Worm (Caenorhabditis elegans): ENCODE data around the gene srh-145.

Gene srh-145

ce11 chrV:16460866-16461265, 50.4 kb downstream of the srh-145 start, which contains the start of gene srh-142:
Gene srh-142, minus strand, starts transcription at chrV:16460966.
- TF ChIP-seq nhr-6 (tag; optimal IDR thresholded peaks at IDR 0.05) (no peak), zip-11 (GFP tag; IDR thresholded peaks at IDR 0.05) (no peak), nhr-10 (tag; optimal IDR thresholded peaks at IDR 0.05) (no peak), dmd-6 (GFP tag; IDR thresholded peaks at IDR 0.05) (no peak), zfp-3 (GFP tag; conservative IDR thresholded peaks at IDR 0.05) (no peak), gei-8 (GFP tag; optimal IDR thresholded peaks at IDR 0.05) (no peak), D1046.2 (GFP tag; IDR thresholded peaks at IDR 0.05) (no peak), aly-2 (tag; optimal IDR thresholded peaks at IDR 0.05) (no peak), lim-7 (GFP tag; IDR thresholded peaks at IDR 0.05) (no peak), vab-7 (GFP tag; IDR thresholded peaks at IDR 0.05) (no peak), set-16 (GFP tag; IDR thresholded peaks at IDR 0.05) (no peak), R02D3.7 (tag; optimal IDR thresholded peaks at IDR 0.05) (no peak), nhr-41 (GFP tag; IDR thresholded peaks at IDR 0.05) (no peak), pqm-1 (tag; optimal IDR thresholded peaks at IDR 0.05) (no peak)
